Fruit fly (Drosophila melanogaster): ENCODE data around the gene CG11986.

dm6 chr3R:9057032-9057397 is 41.8 kb downstream of the CG11986 start:
- TF ChIP-seq ttk (optimal IDR thresholded peaks at IDR 0.05) = no peak
- TF ChIP-seq Myc (optimal IDR thresholded peaks at IDR 0.05) = no peak
- TF ChIP-seq h (optimal IDR thresholded peaks at IDR 0.05) = no peak
- no peak for TF ChIP-seq insv (optimal IDR thresholded peaks at IDR 0.05)
